Fruit fly (Drosophila melanogaster): ENCODE data around the gene Mulk.

Gene Mulk

DNA sequence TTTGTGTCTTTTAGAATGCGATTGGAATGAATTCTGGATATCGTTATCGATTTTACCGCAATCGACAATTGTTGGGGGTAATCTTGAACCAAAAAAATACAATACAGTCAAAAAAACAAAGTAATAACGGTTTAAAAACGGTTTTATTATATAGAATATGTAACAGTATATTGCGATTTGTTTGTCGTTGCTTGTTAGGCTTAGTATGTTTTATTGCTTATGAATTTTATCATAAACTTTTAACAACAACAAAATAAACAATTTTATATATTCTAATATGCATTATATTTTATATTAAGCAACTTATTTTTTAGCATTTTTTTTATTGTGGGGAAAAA is 29.9 kb downstream of the Mulk start, which contains the start of gene CYLD (continued):
- TF ChIP-seq CG14965 (GFP tag; optimal IDR thresholded peaks at IDR 0.05; ENCODE audit: borderline replicate concordance), result no peak
- TF ChIP-seq CG8944 (GFP tag; optimal IDR thresholded peaks at IDR 0.05), result no peak
- no peak for TF ChIP-seq CG3163 (GFP tag; optimal IDR thresholded peaks at IDR 0.05)
- peak; percentile 24 to 73 for TF ChIP-seq dpn (GFP tag; optimal IDR thresholded peaks at IDR 0.05)
- no peak; the same call in 1 of the 2 replicates for TF ChIP-seq esg (GFP tag; conservative IDR thresholded peaks at IDR 0.05)
- peak; percentile 77 for TF ChIP-seq slbo (GFP tag; IDR thresholded peaks at IDR 0.05)
- TF ChIP-seq CG3065 (GFP tag; optimal IDR thresholded peaks at IDR 0.05), result peak; percentile 47
- TF ChIP-seq CG15514 (GFP tag; optimal IDR thresholded peaks at IDR 0.05), result peak; percentile 66
- TF ChIP-seq CG10366 (GFP tag; IDR thresholded peaks at IDR 0.05), result peak; percentile 41; the same call in 1 of the 2 replicates
- peak in 1 of 2 experiments; percentile 26 for TF ChIP-seq Pdp1 (GFP tag; optimal IDR thresholded peaks at IDR 0.05)
- TF ChIP-seq CG17328 (GFP tag; IDR thresholded peaks at IDR 0.05), result peak; percentile 82
- no peak for TF ChIP-seq sc (optimal IDR thresholded peaks at IDR 0.05)
- peak; percentile 13 for TF ChIP-seq sc (GFP tag; optimal IDR thresholded peaks at IDR 0.05)
- TF ChIP-seq CG6254 (GFP tag; optimal IDR thresholded peaks at IDR 0.05), result peak; percentile 21
- TF ChIP-seq pzg (GFP tag; optimal IDR thresholded peaks at IDR 0.05), result peak; percentile 32
- TF ChIP-seq CTCF (GFP tag; optimal IDR thresholded peaks at IDR 0.05), result no peak
- peak; percentile 44 for TF ChIP-seq CG5245 (GFP tag; optimal IDR thresholded peaks at IDR 0.05)
- peak; percentile 75; the same call in 2 of the 3 replicates for TF ChIP-seq CG17361 (GFP tag; IDR thresholded peaks at IDR 0.05)
- TF ChIP-seq Adf1 (GFP tag; IDR thresholded peaks at IDR 0.05), result peak; percentile 40; the same call in 1 of the 2 replicates
- TF ChIP-seq ATbp (GFP tag; optimal IDR thresholded peaks at IDR 0.05), result peak; percentile 7
- TF ChIP-seq CG33213 (GFP tag; optimal IDR thresholded peaks at IDR 0.05), result no peak
- TF ChIP-seq CG8388 (GFP tag; optimal IDR thresholded peaks at IDR 0.05), result peak; percentile 76
- peak; percentile 18 for TF ChIP-seq CG6765 (GFP tag; optimal IDR thresholded peaks at IDR 0.05)
- no peak for TF ChIP-seq kah (GFP tag; optimal IDR thresholded peaks at IDR 0.05)
- TF ChIP-seq zf30C (GFP tag; optimal IDR thresholded peaks at IDR 0.05), result peak; percentile 86
- TF ChIP-seq Bgb (GFP tag; IDR thresholded peaks at IDR 0.05; ENCODE audit: partially characterized antibody), result no peak; the same call in 1 of the 2 replicates
- TF ChIP-seq disco-r (GFP tag; optimal IDR thresholded peaks at IDR 0.05), result no peak
- TF ChIP-seq btn (GFP tag; optimal IDR thresholded peaks at IDR 0.05), result no peak
- peak; percentile 25 for TF ChIP-seq CG1529 (GFP tag; optimal IDR thresholded peaks at IDR 0.05)
- peak; percentile 32 for TF ChIP-seq org-1 (GFP tag; optimal IDR thresholded peaks at IDR 0.05)
- peak; percentile 23 for TF ChIP-seq Lhr (GFP tag; optimal IDR thresholded peaks at IDR 0.05)
- peak; percentile 18 for TF ChIP-seq pho (GFP tag; optimal IDR thresholded peaks at IDR 0.05)
- TF ChIP-seq CG6683 (GFP tag; optimal IDR thresholded peaks at IDR 0.05), result peak; percentile 57
- peak; percentile 83 for TF ChIP-seq CG8924 (tag; optimal IDR thresholded peaks at IDR 0.05)
- TF ChIP-seq Ravus (GFP tag; IDR thresholded peaks at IDR 0.05), result no peak; the same call in 1 of the 2 replicates
- TF ChIP-seq sug (tag; optimal IDR thresholded peaks at IDR 0.05), result peak; percentile 49
- TF ChIP-seq sd (tag; optimal IDR thresholded peaks at IDR 0.05), result peak; percentile 65
- peak in 1 of 2 experiments; percentile 8 for TF ChIP-seq chif (GFP tag; optimal IDR thresholded peaks at IDR 0.05)
- TF ChIP-seq CG10543 (GFP tag; optimal IDR thresholded peaks at IDR 0.05), result no peak
- TF ChIP-seq Hr3 (GFP tag; optimal IDR thresholded peaks at IDR 0.05), result peak; percentile 71
- 0 out of 3 replicates have a peak, but pooled peaks have one; percentile 18 for TF ChIP-seq CG7357 (GFP tag; IDR thresholded peaks at IDR 0.05)
- TF ChIP-seq CG30403 (GFP tag; optimal IDR thresholded peaks at IDR 0.05), result peak; percentile 80
- peak; percentile 53 for TF ChIP-seq lilli (GFP tag; optimal IDR thresholded peaks at IDR 0.05)
- peak; percentile 77 for TF ChIP-seq az2 (GFP tag; optimal IDR thresholded peaks at IDR 0.05)
- TF ChIP-seq HmgZ (tag; optimal IDR thresholded peaks at IDR 0.05), result peak; percentile 42
- TF ChIP-seq CG2199 (GFP tag; IDR thresholded peaks at IDR 0.05), result no peak
- peak; percentile 32 for TF ChIP-seq Hmx (GFP tag; optimal IDR thresholded peaks at IDR 0.05)
- peak; percentile 47 for TF ChIP-seq NfI (GFP tag; optimal IDR thresholded peaks at IDR 0.05)
- TF ChIP-seq CG7839 (tag; optimal IDR thresholded peaks at IDR 0.05), result peak; percentile 80
- TF ChIP-seq bigmax (GFP tag; optimal IDR thresholded peaks at IDR 0.05), result no peak
- peak; percentile 59 for TF ChIP-seq Oli (tag; optimal IDR thresholded peaks at IDR 0.05)

All from whole organism, embryonic.